Worm (Caenorhabditis elegans) whole organism, L2 larva: ENCODE data around the gene F54B11.7.

Experiments
- C34F6.9 ChIP-seq: fragments of 150-350 bp; optimal IDR thresholded peaks from 2 replicates; lab custom pipeline; 2014; ENCODE audit warnings: missing biosample characterization, missing genetic modification characterization
- F13H6.1 ChIP-seq: sonication (generic microtip); optimal IDR thresholded peaks from 2 replicates; lab custom pipeline; 2016; ENCODE audit warnings: missing genetic modification characterization, missing compliant biosample characterization
- R02D3.7 ChIP-seq: fragments of 150-350 bp; optimal IDR thresholded peaks from 2 replicates; lab custom pipeline; 2014; ENCODE audit warnings: missing biosample characterization, missing genetic modification characterization
- Y55F3AM.14 ChIP-seq: fragments of 200-800 bp; sonication (Bioruptor generic); optimal IDR thresholded peaks from 2 replicates; lab custom pipeline; 2018; ENCODE audit warnings: mild to moderate bottlenecking, missing genetic modification characterization, missing compliant biosample characterization
- ZK546.5 ChIP-seq: sonication (generic microtip); optimal IDR thresholded peaks from 2 replicates; lab custom pipeline; 2017; ENCODE audit warnings: missing biosample characterization, missing genetic modification characterization
- alr-1 ChIP-seq: fragments of 150-350 bp; optimal IDR thresholded peaks from 2 replicates; lab custom pipeline; 2014; ENCODE audit warnings: missing biosample characterization, missing genetic modification characterization
- aly-2 ChIP-seq: fragments of 150-350 bp; optimal IDR thresholded peaks from 2 replicates; lab custom pipeline; 2014; ENCODE audit warnings: missing biosample characterization, missing genetic modification characterization
- ama-1 ChIP-seq: fragments of 150-350 bp; optimal IDR thresholded peaks from 2 replicates; lab custom pipeline; 2018; ENCODE audit warnings: inconsistent platforms
- blmp-1 ChIP-seq: sonication (generic microtip); optimal IDR thresholded peaks from 2 replicates; lab custom pipeline; 2017; ENCODE audit warnings: missing genetic modification characterization, mild to moderate bottlenecking, missing compliant biosample characterization, antibody characterized with exemption, moderate library complexity; ENCODE audit not compliant: insufficient read depth
- ceh-16 ChIP-seq: fragments of 150-350 bp; optimal IDR thresholded peaks from 2 replicates; lab custom pipeline; 2014; ENCODE audit warnings: missing biosample characterization, missing genetic modification characterization
- ceh-82 ChIP-seq: fragments of 150-350 bp; optimal IDR thresholded peaks from 2 replicates; lab custom pipeline; 2014; ENCODE audit warnings: missing biosample characterization, missing genetic modification characterization
- crh-2 ChIP-seq: sonication (generic microtip); optimal IDR thresholded peaks from 2 replicates; lab custom pipeline; 2017; ENCODE audit warnings: missing biosample characterization, missing genetic modification characterization
- dmd-4 ChIP-seq: sonication (generic microtip); optimal IDR thresholded peaks from 2 replicates; lab custom pipeline; 2017; ENCODE audit warnings: missing biosample characterization, missing genetic modification characterization
- egl-27 ChIP-seq: sonication (generic microtip); optimal IDR thresholded peaks from 3 replicates; lab custom pipeline; 2017; ENCODE audit warnings: missing biosample characterization, missing genetic modification reagents, missing genetic modification characterization
- elt-1 ChIP-seq: fragments of 150-350 bp; optimal IDR thresholded peaks from 2 replicates; lab custom pipeline; 2014; ENCODE audit warnings: missing biosample characterization, missing genetic modification characterization
- elt-3 ChIP-seq: sonication (generic microtip); optimal IDR thresholded peaks from 2 replicates; lab custom pipeline; 2017; ENCODE audit warnings: missing biosample characterization, missing genetic modification characterization
- fos-1 ChIP-seq: fragments of 150-350 bp; optimal IDR thresholded peaks from 2 replicates; lab custom pipeline; 2014; ENCODE audit warnings: missing biosample characterization, missing genetic modification characterization
- gmeb-1 ChIP-seq: fragments of 150-350 bp; optimal IDR thresholded peaks from 2 replicates; lab custom pipeline; 2014; ENCODE audit warnings: missing biosample characterization, missing genetic modification characterization
- lin-11 ChIP-seq: fragments of 150-350 bp; sonication (generic microtip); optimal IDR thresholded peaks from 2 replicates; lab custom pipeline; 2014; ENCODE audit warnings: missing biosample characterization, missing genetic modification characterization, inconsistent platforms, mixed read lengths
- lin-13 ChIP-seq: fragments of 150-350 bp; optimal IDR thresholded peaks from 2 replicates; lab custom pipeline; 2014; ENCODE audit warnings: missing biosample characterization, missing genetic modification reagents, missing genetic modification characterization
- lin-39 ChIP-seq: fragments of 150-350 bp; optimal IDR thresholded peaks from 2 replicates; lab custom pipeline; 2014; ENCODE audit warnings: missing biosample characterization, missing genetic modification reagents, missing genetic modification characterization
- lsy-2 ChIP-seq, 2 experiments: fragments of 150-350 bp in 1 of 2; sonication (generic microtip) in 1 of 2; optimal IDR thresholded peaks; 2 replicates each; lab custom pipeline; 2014 to 2017; ENCODE audit warnings: missing biosample characterization in 2 of 2, missing genetic modification characterization in 2 of 2
- mab-5 ChIP-seq: fragments of 150-350 bp; optimal IDR thresholded peaks from 2 replicates; lab custom pipeline; 2014; ENCODE audit warnings: missing biosample characterization, missing genetic modification characterization
- mbf-1 ChIP-seq: sonication (generic microtip); optimal IDR thresholded peaks from 2 replicates; lab custom pipeline; 2017; ENCODE audit warnings: missing biosample characterization, missing genetic modification characterization
- mdl-1 ChIP-seq, 2 experiments: fragments of 150-350 bp in 1 of 2; sonication (generic microtip) in 1 of 2; optimal IDR thresholded peaks; 2 replicates each; lab custom pipeline; 2017; ENCODE audit warnings: missing biosample characterization in 2 of 2, missing genetic modification characterization in 2 of 2
- nhr-10 ChIP-seq: sonication (generic microtip); optimal IDR thresholded peaks from 2 replicates; lab custom pipeline; 2017; ENCODE audit warnings: missing biosample characterization, missing genetic modification characterization
- nhr-11 ChIP-seq: fragments of 150-350 bp; optimal IDR thresholded peaks from 2 replicates; lab custom pipeline; 2014; ENCODE audit warnings: missing biosample characterization, missing genetic modification characterization
- nhr-12 ChIP-seq: fragments of 150-350 bp; optimal IDR thresholded peaks from 2 replicates; lab custom pipeline; 2014; ENCODE audit warnings: missing biosample characterization, missing genetic modification characterization
- nhr-129 ChIP-seq: fragments of 150-350 bp; optimal IDR thresholded peaks from 2 replicates; lab custom pipeline; 2014; ENCODE audit warnings: missing biosample characterization, missing genetic modification characterization
- nhr-21 ChIP-seq: fragments of 150-350 bp; optimal IDR thresholded peaks from 2 replicates; lab custom pipeline; 2014; ENCODE audit warnings: missing biosample characterization, missing genetic modification characterization
- nhr-23 ChIP-seq: fragments of 150-350 bp; optimal IDR thresholded peaks from 2 replicates; lab custom pipeline; 2014; ENCODE audit warnings: missing biosample characterization, missing genetic modification reagents, missing genetic modification characterization
- nhr-237 ChIP-seq: fragments of 150-350 bp; optimal IDR thresholded peaks from 2 replicates; lab custom pipeline; 2014; ENCODE audit warnings: missing biosample characterization, missing genetic modification characterization
- nhr-25 ChIP-seq: fragments of 150-350 bp; sonication (generic microtip); optimal IDR thresholded peaks from 3 replicates; lab custom pipeline; 2014; ENCODE audit warnings: missing biosample characterization, missing genetic modification characterization
- nhr-6 ChIP-seq: fragments of 150-350 bp; optimal IDR thresholded peaks from 2 replicates; lab custom pipeline; 2014; ENCODE audit warnings: missing biosample characterization, missing genetic modification characterization
- nhr-77 ChIP-seq: fragments of 150-350 bp; optimal IDR thresholded peaks from 2 replicates; lab custom pipeline; 2014; ENCODE audit warnings: missing biosample characterization, missing genetic modification characterization
- peb-1 ChIP-seq: fragments of 150-350 bp; optimal IDR thresholded peaks from 2 replicates; lab custom pipeline; 2014; ENCODE audit warnings: missing biosample characterization, missing genetic modification characterization
- sem-4 ChIP-seq: fragments of 150-350 bp; optimal IDR thresholded peaks from 2 replicates; lab custom pipeline; 2014; ENCODE audit warnings: missing biosample characterization, missing genetic modification reagents, missing genetic modification characterization
- skn-1 ChIP-seq: sonication (generic microtip); optimal IDR thresholded peaks from 2 replicates; lab custom pipeline; 2017; ENCODE audit warnings: missing biosample characterization, missing genetic modification characterization
- sma-3 ChIP-seq: sonication (generic microtip); optimal IDR thresholded peaks from 2 replicates; lab custom pipeline; 2016; ENCODE audit warnings: missing genetic modification reagents, missing genetic modification characterization, missing compliant biosample characterization
- sma-9 ChIP-seq, 2 experiments: fragments of 150-350 bp in 1 of 2; sonication (generic microtip) in 1 of 2; optimal IDR thresholded peaks; 2 replicates each; lab custom pipeline; 2014 to 2016; ENCODE audit warnings: missing genetic modification characterization in 2 of 2, mild to moderate bottlenecking in 1 of 2, missing biosample characterization in 1 of 2, missing compliant biosample characterization in 1 of 2, missing genetic modification reagents in 1 of 2, moderate library complexity in 1 of 2
- snpc-4 ChIP-seq: fragments of 150-350 bp; optimal IDR thresholded peaks from 2 replicates; lab custom pipeline; 2014; ENCODE audit warnings: missing biosample characterization, missing genetic modification characterization
- unc-39 ChIP-seq: fragments of 150-350 bp; optimal IDR thresholded peaks from 2 replicates; lab custom pipeline; 2014; ENCODE audit warnings: missing biosample characterization, missing genetic modification characterization
- unc-55 ChIP-seq: fragments of 150-350 bp; sonication (generic microtip); optimal IDR thresholded peaks from 3 replicates; lab custom pipeline; 2014; ENCODE audit warnings: missing biosample characterization, missing genetic modification reagents, missing genetic modification characterization
- unc-62 ChIP-seq: fragments of 150-350 bp; optimal IDR thresholded peaks from 2 replicates; lab custom pipeline; 2014; ENCODE audit warnings: missing biosample characterization, missing genetic modification reagents, missing genetic modification characterization
- zag-1 ChIP-seq: fragments of 150-350 bp; optimal IDR thresholded peaks from 2 replicates; lab custom pipeline; 2014; ENCODE audit warnings: missing biosample characterization, missing genetic modification characterization
- ztf-1 ChIP-seq: fragments of 200-800 bp; sonication (Bioruptor generic); conservative IDR thresholded peaks from 2 replicates; pipeline ENCODE4 v1.3.6; 2022; ENCODE audit warnings: missing genetic modification characterization, missing compliant biosample characterization
- ztf-11 ChIP-seq: sonication (generic microtip); optimal IDR thresholded peaks from 2 replicates; lab custom pipeline; 2017; ENCODE audit warnings: missing biosample characterization, missing genetic modification characterization
- ztf-4 ChIP-seq: fragments of 150-350 bp; optimal IDR thresholded peaks from 2 replicates; lab custom pipeline; 2014; ENCODE audit warnings: missing biosample characterization, missing genetic modification characterization

F54B11.7 gene

ce11 chrX:13598021-13598499 is 2.2 kb upstream of the F54B11.7 start, which contains the start of gene bra-1:
bra-1 (plus strand) TSS chrX:13598449.
- TF ChIP-seq egl-27 (tag; lab: Kevin White, UChicago) (no peak), alr-1 (no peak), nhr-11 (tag; lab: Kevin White, UChicago) (no peak), crh-2 (tag; lab: Kevin White, UChicago) (peak; percentile 74), ztf-1 (GFP tag; lab: Robert Waterston, UW) (no peak), unc-55 (GFP tag; lab: Kevin White, UChicago) (peak; percentile 44), dmd-4 (no peak), ceh-82 (no peak), sem-4 (tag; lab: Kevin White, UChicago) (no peak), nhr-77 (tag; lab: Kevin White, UChicago) (no peak), skn-1 (tag; lab: Kevin White, UChicago) (peak; percentile 39), F13H6.1 (tag; lab: Kevin White, UChicago) (peak; percentile 20), zag-1 (tag; lab: Kevin White, UChicago) (no peak), aly-2 (no peak), gmeb-1 (tag; lab: Kevin White, UChicago) (no peak), ZK546.5 (tag; lab: Kevin White, UChicago) (no peak), lin-13 (GFP tag; lab: Kevin White, UChicago) (peak; percentile 39), mdl-1 (tag; optimal IDR thresholded peaks at IDR 0.05; lab: Kevin White, UChicago) (no peak), ama-1 (lab: Kevin White, UChicago) (no peak), elt-3 (no peak), nhr-23 (tag; lab: Kevin White, UChicago) (no peak), nhr-10 (tag; lab: Kevin White, UChicago) (no peak), nhr-6 (tag; lab: Kevin White, UChicago) (no peak), lin-39 (tag; lab: Kevin White, UChicago) (no peak), mbf-1 (tag; lab: Kevin White, UChicago) (no peak), fos-1 (tag; lab: Kevin White, UChicago) (peak; percentile 34), blmp-1 (tag; lab: Kevin White, UChicago) (no peak), sma-9 (GFP tag; optimal IDR thresholded peaks at IDR 0.05; lab: Kevin White, UChicago) (peak; percentile 54), sma-9 (tag; optimal IDR thresholded peaks at IDR 0.05; lab: Kevin White, UChicago) (no peak), nhr-237 (tag; lab: Kevin White, UChicago) (no peak), ztf-11 (no peak), elt-1 (tag; lab: Kevin White, UChicago) (no peak), nhr-129 (tag; lab: Kevin White, UChicago) (peak; percentile 82), R02D3.7 (tag; lab: Kevin White, UChicago) (no peak), unc-39 (tag; lab: Kevin White, UChicago) (no peak), snpc-4 (no peak), sma-3 (no peak), nhr-21 (tag; lab: Kevin White, UChicago) (peak; percentile 39), ceh-16 (no peak), ztf-4 (tag; lab: Kevin White, UChicago) (peak; percentile 25), C34F6.9 (tag; lab: Kevin White, UChicago) (peak; percentile 78), lsy-2 (tag; optimal IDR thresholded peaks at IDR 0.05; lab: Kevin White, UChicago) (peak; percentile 7 to 66), mab-5 (no peak), nhr-12 (tag; lab: Kevin White, UChicago) (no peak), peb-1 (tag; lab: Kevin White, UChicago) (no peak), Y55F3AM.14 (GFP tag; lab: Kevin White, UChicago) (no peak), unc-62 (GFP tag; lab: Kevin White, UChicago) (no peak), nhr-25 (tag; lab: Kevin White, UChicago) (no peak), lin-11 (tag; lab: Kevin White, UChicago) (peak; percentile 86)
